Fruit fly (Drosophila melanogaster): ENCODE measurements around the gene lmgB.

DNA sequence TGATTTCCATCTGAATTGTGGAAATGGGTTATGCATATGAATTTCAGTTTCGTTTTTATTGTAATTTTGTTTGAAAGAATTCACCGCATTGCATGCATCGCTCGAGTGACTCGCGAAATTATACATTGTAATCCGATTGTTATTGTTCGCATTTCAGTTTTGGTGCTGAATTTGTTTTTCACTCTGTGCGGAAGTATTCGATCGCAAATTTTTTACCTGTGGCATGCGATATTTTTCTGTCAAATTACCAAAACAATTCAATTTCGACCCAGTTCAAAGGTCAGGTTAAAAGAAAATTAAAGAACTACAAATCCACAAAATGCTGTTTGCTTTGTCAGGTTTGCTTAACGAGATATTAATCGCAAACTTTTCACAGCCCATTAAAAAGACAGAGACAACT, 4.4 kb upstream of the lmgB start:
- TF ChIP-seq Dll (optimal IDR thresholded peaks at IDR 0.05) (no peak), EcR (GFP tag; optimal IDR thresholded peaks at IDR 0.05) (no peak), CG8478 (optimal IDR thresholded peaks at IDR 0.05) (no peak), psq (optimal IDR thresholded peaks at IDR 0.05) (no peak), usp (GFP tag; optimal IDR thresholded peaks at IDR 0.05) (no peak), pan (optimal IDR thresholded peaks at IDR 0.05) (no peak)

All from whole organism.